Worm (Caenorhabditis elegans) whole organism, young adult: ENCODE measurements around the gene igeg-2.

Experiments
- F23B12.7 ChIP-seq: sonication (generic microtip); optimal IDR thresholded peaks from 2 replicates; lab custom pipeline; 2017; ENCODE audit warnings: missing genetic modification characterization, mild to moderate bottlenecking, missing compliant biosample characterization, antibody characterized with exemption, moderate library complexity; ENCODE audit not compliant: insufficient read depth
- F57C9.4 ChIP-seq: sonication (generic microtip); optimal IDR thresholded peaks from 2 replicates; lab custom pipeline; 2017; ENCODE audit warnings: mild to moderate bottlenecking, missing genetic modification characterization, missing compliant biosample characterization
- Y53G8AR.9 ChIP-seq: fragments of 200-800 bp; sonication (Bioruptor generic); conservative IDR thresholded peaks from 2 replicates; pipeline ENCODE4 v1.3.6; 2022; ENCODE audit warnings: missing genetic modification reagents, missing genetic modification characterization, missing compliant biosample characterization
- ZK185.1 ChIP-seq: sonication (generic microtip); optimal IDR thresholded peaks from 2 replicates; lab custom pipeline; 2016; ENCODE audit warnings: mild to moderate bottlenecking, missing genetic modification characterization, missing compliant biosample characterization; ENCODE audit not compliant: poor library complexity, severe bottlenecking
- aptf-2 ChIP-seq: fragments of 200-800 bp; sonication (Bioruptor generic); conservative IDR thresholded peaks from 2 replicates; pipeline ENCODE4 v1.3.6; 2022; ENCODE audit warnings: missing genetic modification reagents, missing genetic modification characterization, missing compliant biosample characterization
- dpl-1 ChIP-seq: fragments of 150-350 bp; optimal IDR thresholded peaks from 2 replicates; lab custom pipeline; 2014; ENCODE audit warnings: missing biosample characterization, missing genetic modification reagents, missing genetic modification characterization
- ekl-4 ChIP-seq: fragments of 200-800 bp; sonication (Bioruptor generic); IDR thresholded peaks from 2 replicates; pipeline ENCODE4 v1.3.6; 2022; ENCODE audit warnings: missing genetic modification reagents, missing genetic modification characterization, missing compliant biosample characterization
- let-607 ChIP-seq, 2 experiments: fragments of 200-800 bp in 1 of 2; sonication (Bioruptor generic) in 1 of 2; sonication (generic microtip) in 1 of 2; optimal IDR thresholded peaks; 2 replicates each; lab custom pipeline; 2016 to 2018; ENCODE audit warnings: mild to moderate bottlenecking in 2 of 2, missing compliant biosample characterization in 2 of 2, missing genetic modification characterization in 2 of 2, moderate library complexity in 2 of 2, missing genotype in 1 of 2
- pha-4 ChIP-seq: fragments of 150-350 bp; sonication (generic microtip); optimal IDR thresholded peaks from 2 replicates; lab custom pipeline; 2014; ENCODE audit warnings: missing biosample characterization, missing genetic modification reagents, missing genetic modification characterization
- snpc-1.1 ChIP-seq: sonication (generic microtip); optimal IDR thresholded peaks from 2 replicates; lab custom pipeline; 2017; ENCODE audit warnings: missing genetic modification characterization, mild to moderate bottlenecking, missing compliant biosample characterization, antibody characterized with exemption, moderate library complexity, missing genotype, missing genetic modification reagents; ENCODE audit not compliant: insufficient read depth
- zim-3 ChIP-seq: sonication (generic microtip); optimal IDR thresholded peaks from 2 replicates; lab custom pipeline; 2017; ENCODE audit warnings: mild to moderate bottlenecking, missing genetic modification characterization, moderate library complexity, missing compliant biosample characterization

DNA sequence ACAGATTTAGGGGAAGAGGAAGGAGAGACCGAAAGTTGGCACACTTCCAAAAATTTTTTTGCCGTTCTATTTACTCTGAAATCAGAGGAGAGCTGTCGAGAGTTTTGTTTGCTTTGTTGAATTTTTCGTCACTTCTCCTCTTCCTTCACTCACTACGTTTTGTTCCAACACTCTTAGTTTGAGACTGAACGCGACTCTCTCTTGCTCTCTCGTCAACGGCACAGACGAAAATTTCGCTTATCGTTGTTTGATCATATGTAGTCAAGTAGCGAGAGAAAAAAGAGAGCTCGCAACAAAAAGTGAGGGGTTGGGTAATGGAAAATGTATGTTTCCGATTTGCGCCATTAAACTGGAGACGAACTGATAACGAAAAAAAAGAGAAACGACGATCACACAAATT is 36.2 kb upstream of the igeg-2 start:
- TF ChIP-seq Y53G8AR.9 (GFP tag; lab: Robert Waterston, UW) = no peak
- peak; percentile 36 for TF ChIP-seq F23B12.7 (tag; lab: Kevin White, UChicago)
- TF ChIP-seq pha-4 (tag; lab: Kevin White, UChicago) = peak; percentile 25
- TF ChIP-seq ZK185.1 (tag; lab: Kevin White, UChicago) = no peak
- TF ChIP-seq ekl-4 (GFP tag; lab: Robert Waterston, UW) = no peak
- TF ChIP-seq snpc-1.1 (tag; lab: Kevin White, UChicago) = no peak
- TF ChIP-seq let-607 (tag; optimal IDR thresholded peaks at IDR 0.05; lab: Kevin White, UChicago) = no peak
- TF ChIP-seq aptf-2 (GFP tag; lab: Robert Waterston, UW) = no peak
- no peak for TF ChIP-seq F57C9.4
- peak; percentile 3 for TF ChIP-seq zim-3 (tag; lab: Kevin White, UChicago)
- no peak for TF ChIP-seq dpl-1 (GFP tag; lab: Kevin White, UChicago)
